Worm (Caenorhabditis elegans): Measurements from ENCODE around the gene clh-5.

clh-5 gene

ce11 chrII:9056215-9056819 lies 42.1 kb downstream of the clh-5 start (continued):
- TF ChIP-seq hrde-1 (tag; optimal IDR thresholded peaks at IDR 0.05; ENCODE audit: borderline replicate concordance) (peak; percentile 94), nhr-27 (tag; optimal IDR thresholded peaks at IDR 0.05) (no peak)

ce11 chrII:9054604-9055003 lies 43.8 kb downstream of the clh-5 start, which contains the start of gene chmp-7:
Gene chmp-7, plus strand, starts transcription at chrII:9054972.
- peak; percentile 65 for TF ChIP-seq F33H1.4 (GFP tag; IDR thresholded peaks at IDR 0.05)
- TF ChIP-seq hmg-20 (GFP tag; IDR thresholded peaks at IDR 0.05): no peak
- TF ChIP-seq bed-2 (GFP tag; IDR thresholded peaks at IDR 0.05): no peak
- peak; percentile 70 for TF ChIP-seq ZK185.1 (tag; optimal IDR thresholded peaks at IDR 0.05; ENCODE audit: poor library complexity, severe bottlenecking)
- TF ChIP-seq ceh-58 (GFP tag; IDR thresholded peaks at IDR 0.05): no peak
- TF ChIP-seq nhr-80 (tag; optimal IDR thresholded peaks at IDR 0.05): peak; percentile 53
- peak; percentile 60 for TF ChIP-seq ztf-18 (tag; optimal IDR thresholded peaks at IDR 0.05)
- peak; percentile 64 for TF ChIP-seq rcor-1 (GFP tag; IDR thresholded peaks at IDR 0.05)
- no peak for TF ChIP-seq die-1 (tag; optimal IDR thresholded peaks at IDR 0.05)
- peak; percentile 85 for TF ChIP-seq mcd-1 (GFP tag; IDR thresholded peaks at IDR 0.05)
- TF ChIP-seq F49E8.2 (tag; optimal IDR thresholded peaks at IDR 0.05; ENCODE audit: insufficient read depth): peak; percentile 63
- no peak for TF ChIP-seq zfh-2 (GFP tag; conservative IDR thresholded peaks at IDR 0.05)
- peak; percentile 19 for TF ChIP-seq ama-1 (optimal IDR thresholded peaks at IDR 0.05)
- TF ChIP-seq ama-1 (GFP tag; optimal IDR thresholded peaks at IDR 0.05): no peak
- no peak for TF ChIP-seq fkh-3 (tag; optimal IDR thresholded peaks at IDR 0.05)
- 0 out of 2 replicates have a peak, but pooled peaks have one; percentile 28 for TF ChIP-seq cebp-1 (GFP tag; IDR thresholded peaks at IDR 0.05)
- TF ChIP-seq cebp-1 (tag; optimal IDR thresholded peaks at IDR 0.05): peak; percentile 75
- TF ChIP-seq dox-1 (GFP tag; IDR thresholded peaks at IDR 0.05): peak; percentile 92
- no peak for TF ChIP-seq sdz-38 (tag; optimal IDR thresholded peaks at IDR 0.05)
- no peak for TF ChIP-seq unc-62 (GFP tag; optimal IDR thresholded peaks at IDR 0.05)
- no peak for TF ChIP-seq hlh-26 (GFP tag; conservative IDR thresholded peaks at IDR 0.05)
- peak; percentile 98 for TF ChIP-seq lin-54 (GFP tag; optimal IDR thresholded peaks at IDR 0.05)
- peak; percentile 74 for TF ChIP-seq tlf-1 (GFP tag; optimal IDR thresholded peaks at IDR 0.05)
- peak; percentile 7 for TF ChIP-seq him-1 (tag; optimal IDR thresholded peaks at IDR 0.05)
- no peak for TF ChIP-seq egrh-3 (GFP tag; IDR thresholded peaks at IDR 0.05)
- TF ChIP-seq lin-26 (GFP tag; IDR thresholded peaks at IDR 0.05): no peak
- no peak for TF ChIP-seq ztf-25 (GFP tag; IDR thresholded peaks at IDR 0.05)
- peak; percentile 22; the same call in 1 of the 2 replicates for TF ChIP-seq ceh-100 (GFP tag; IDR thresholded peaks at IDR 0.05)
- peak; percentile 25 for TF ChIP-seq snpc-1.1 (tag; optimal IDR thresholded peaks at IDR 0.05; ENCODE audit: insufficient read depth)
- TF ChIP-seq Y95B8A.8 (GFP tag; IDR thresholded peaks at IDR 0.05): peak; percentile 41; the same call in 1 of the 2 replicates
- TF ChIP-seq ztf-3 (GFP tag; optimal IDR thresholded peaks at IDR 0.05): no peak
- TF ChIP-seq ekl-4 (GFP tag; IDR thresholded peaks at IDR 0.05): peak; percentile 54; the same call in 1 of the 2 replicates
- peak; percentile 76 for TF ChIP-seq lin-40 (tag; optimal IDR thresholded peaks at IDR 0.05)
- no peak for TF ChIP-seq C17E4.6 (GFP tag; IDR thresholded peaks at IDR 0.05)
- TF ChIP-seq xnd-1 (tag; optimal IDR thresholded peaks at IDR 0.05): peak; percentile 4
- peak; percentile 56 for TF ChIP-seq K12H6.12 (tag; optimal IDR thresholded peaks at IDR 0.05)
- TF ChIP-seq madf-10 (tag; optimal IDR thresholded peaks at IDR 0.05): peak; percentile 72
- peak; percentile 75 for TF ChIP-seq pha-4 (tag; optimal IDR thresholded peaks at IDR 0.05)
- TF ChIP-seq C06A6.2 (GFP tag; conservative IDR thresholded peaks at IDR 0.05): 0 out of 2 replicates have a peak, but pooled peaks have one; percentile 19
- peak; percentile 79 for TF ChIP-seq B0019.2 (GFP tag; conservative IDR thresholded peaks at IDR 0.05)
- peak; percentile 50 for TF ChIP-seq ztf-26 (tag; optimal IDR thresholded peaks at IDR 0.05)
- 0 out of 2 replicates have a peak, but pooled peaks have one; percentile 64 for TF ChIP-seq madf-3 (GFP tag; IDR thresholded peaks at IDR 0.05)
- TF ChIP-seq lin-35 (GFP tag; optimal IDR thresholded peaks at IDR 0.05): peak in 1 of 3 experiments; percentile 90
- TF ChIP-seq F23B12.7 (tag; optimal IDR thresholded peaks at IDR 0.05; ENCODE audit: insufficient read depth): peak; percentile 90
